Fruit fly (Drosophila melanogaster): ENCODE measurements around the gene CG14662.

Gene CG14662

DNA sequence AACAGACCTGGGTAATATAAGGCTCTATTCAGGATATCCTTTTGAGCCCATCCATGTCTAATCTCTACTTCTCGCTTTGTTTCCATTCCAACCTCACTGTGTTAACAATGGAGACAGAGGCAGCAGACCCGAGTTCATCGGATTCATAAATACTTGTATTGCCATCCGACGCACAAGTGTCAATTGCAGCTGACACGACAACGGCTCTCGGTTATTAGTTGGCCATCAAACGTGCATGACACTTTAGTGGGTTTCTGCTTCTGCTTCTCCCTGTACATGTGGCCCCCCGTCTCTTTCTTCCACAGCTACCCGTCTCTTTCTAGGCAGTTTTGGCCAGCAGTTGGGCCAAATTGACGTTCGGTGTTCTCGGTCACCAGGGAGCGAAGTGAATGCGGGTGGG, 10.6 kb upstream of the CG14662 start:
- TF ChIP-seq CTCF (optimal IDR thresholded peaks at IDR 0.05), result no peak
- TF ChIP-seq CG8478 (optimal IDR thresholded peaks at IDR 0.05), result no peak

DNA sequence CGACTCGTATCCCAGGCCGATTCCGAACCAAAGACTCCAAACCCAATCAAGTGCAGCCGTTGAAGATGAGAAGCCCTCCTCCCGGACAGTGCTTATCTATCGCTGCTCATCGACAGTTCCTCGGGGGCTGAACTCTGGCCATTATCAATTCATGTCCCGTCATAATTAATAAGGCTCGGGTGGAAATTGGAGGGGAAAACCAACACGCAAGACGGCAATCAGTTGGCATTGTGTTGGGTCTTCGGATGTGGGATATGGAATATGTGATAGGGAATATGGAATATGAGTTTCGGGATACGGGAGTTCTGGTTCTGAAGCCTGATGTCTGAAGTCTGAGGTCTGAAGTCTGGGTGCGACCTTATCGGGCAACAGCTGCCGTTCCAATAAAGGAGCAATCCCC, 9.4 kb upstream of the CG14662 start:
- TF ChIP-seq CG8478 (optimal IDR thresholded peaks at IDR 0.05) (no peak), CTCF (optimal IDR thresholded peaks at IDR 0.05) (no peak)

DNA sequence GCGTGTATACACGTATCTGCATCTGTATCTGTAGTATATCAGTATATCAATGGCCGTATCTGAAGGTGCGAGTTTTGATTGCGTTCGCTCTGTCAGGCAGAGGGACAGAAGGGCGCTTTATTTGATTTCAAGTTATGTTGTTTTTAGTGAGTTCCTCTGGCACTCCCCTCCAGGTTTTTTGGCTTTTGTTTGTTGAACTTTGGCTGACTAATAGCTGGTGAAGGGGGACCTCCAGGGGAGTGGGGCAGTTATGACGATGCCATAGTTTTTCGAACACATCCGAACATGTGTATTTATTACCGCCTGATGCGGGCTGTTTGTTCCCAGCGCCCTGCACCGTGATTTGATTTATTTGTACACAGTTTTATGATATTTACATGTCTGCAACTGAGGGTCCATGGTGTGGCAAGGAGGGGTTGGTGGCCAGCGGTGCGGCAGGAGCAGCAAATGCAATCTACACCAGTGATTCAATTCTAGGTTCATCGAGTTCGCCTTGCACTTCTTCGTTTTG, 8.2 kb upstream of the CG14662 start:
- TF ChIP-seq CG8478 (optimal IDR thresholded peaks at IDR 0.05) (no peak), CTCF (optimal IDR thresholded peaks at IDR 0.05) (no peak)

DNA sequence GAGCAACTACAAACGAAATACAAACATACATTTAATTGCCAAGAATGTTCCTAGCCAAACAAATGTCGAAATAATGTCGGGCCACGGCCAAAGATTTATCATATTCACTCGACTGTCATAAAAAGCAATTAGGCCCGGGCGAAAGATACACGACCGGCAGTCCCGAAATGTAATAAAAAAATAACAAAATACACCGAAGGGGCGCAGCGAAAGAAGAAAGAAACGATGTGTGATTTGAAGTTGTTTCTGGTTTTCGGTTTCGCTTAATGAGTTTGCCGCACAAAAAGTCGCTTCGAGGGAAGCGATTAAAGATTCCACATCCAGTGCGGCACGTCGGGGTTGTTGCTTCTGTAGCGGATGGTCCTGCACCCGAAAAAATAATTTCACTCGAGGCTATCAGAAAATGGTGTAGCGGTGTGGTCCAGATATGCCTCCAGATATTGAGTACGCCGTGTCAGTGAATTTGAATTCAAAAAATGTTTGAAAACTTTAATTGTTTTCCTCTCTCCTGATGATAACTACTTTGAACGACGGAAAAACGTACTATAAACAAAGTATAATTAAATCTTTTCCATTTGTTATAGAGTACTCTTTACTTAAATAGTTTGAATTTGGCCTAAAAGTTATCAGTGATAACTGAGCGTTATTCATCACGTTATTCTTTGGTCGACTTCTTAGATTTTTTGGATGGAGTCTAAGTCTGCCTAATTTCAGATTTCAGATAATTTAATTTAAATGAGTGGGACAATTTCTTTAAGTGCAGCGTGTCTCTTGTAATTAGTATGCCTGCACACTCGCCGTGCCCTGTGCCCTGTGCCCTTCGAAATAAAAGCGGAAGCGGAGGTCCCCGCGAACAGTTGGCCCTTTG, 5.4 kb upstream of the CG14662 start:
- TF ChIP-seq CG8478 (optimal IDR thresholded peaks at IDR 0.05), result no peak
- TF ChIP-seq CTCF (optimal IDR thresholded peaks at IDR 0.05), result no peak

DNA sequence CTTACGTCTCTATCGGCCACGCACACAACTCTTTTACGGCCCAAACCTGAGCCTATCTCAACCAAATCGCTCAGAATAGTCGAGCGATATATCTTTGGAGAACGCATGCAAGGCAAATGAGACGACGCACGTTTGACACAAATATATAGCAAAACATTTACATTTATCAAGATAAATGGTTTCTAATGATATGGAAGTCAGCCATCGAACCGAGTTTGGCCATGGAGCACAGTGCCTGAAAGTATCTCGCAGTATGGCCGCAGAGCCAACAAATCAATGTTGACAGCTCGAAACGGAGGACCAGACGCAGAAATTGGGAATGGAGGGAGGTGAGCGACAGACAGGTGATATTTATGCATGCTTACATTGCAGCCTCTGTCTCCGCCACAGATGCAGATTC, 3.4 kb upstream of the CG14662 start:
- TF ChIP-seq CG8478 (optimal IDR thresholded peaks at IDR 0.05) (no peak), CTCF (optimal IDR thresholded peaks at IDR 0.05) (no peak)

DNA sequence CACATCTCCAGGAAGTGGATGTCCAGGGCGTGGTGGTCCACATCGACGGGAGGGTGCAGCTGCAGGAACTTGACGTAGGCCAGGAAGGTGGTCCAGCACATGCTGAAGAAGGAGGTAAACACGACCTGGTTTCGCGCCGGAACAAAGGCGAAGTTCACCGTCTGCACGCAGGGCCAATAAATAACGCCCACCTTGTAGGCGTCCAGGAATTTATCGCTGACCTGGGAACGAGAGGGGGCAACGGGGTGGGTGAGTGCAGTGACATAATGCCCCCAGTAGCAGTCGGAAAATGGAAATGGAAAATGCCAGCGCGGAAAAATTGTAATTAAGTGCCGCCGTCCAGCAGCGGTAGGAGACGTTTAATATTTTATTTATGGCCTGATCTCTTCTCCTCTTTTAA, 2.6 kb upstream of the CG14662 start:
- TF ChIP-seq CG8478 (optimal IDR thresholded peaks at IDR 0.05) (no peak), CTCF (optimal IDR thresholded peaks at IDR 0.05) (no peak)

DNA sequence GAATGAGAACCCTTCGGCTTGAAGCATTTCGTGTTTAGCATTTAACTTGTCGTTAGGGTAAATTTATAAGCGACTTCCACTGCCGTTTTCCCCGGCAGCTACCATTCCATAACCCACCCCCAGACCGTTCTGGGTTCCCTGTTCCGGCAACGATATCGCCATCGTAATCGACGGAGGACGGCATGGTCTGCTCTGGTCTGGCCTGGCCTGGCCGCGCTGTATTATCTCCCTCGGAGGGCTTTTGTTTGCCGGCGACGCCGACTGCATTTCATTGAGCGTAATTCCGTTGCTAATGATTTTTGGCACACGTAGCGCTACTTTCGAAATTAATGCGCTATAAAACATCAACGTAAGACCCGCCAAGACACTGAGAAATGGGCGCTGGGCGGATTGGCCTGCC, 656 bp upstream of the CG14662 start:
- TF ChIP-seq CTCF (optimal IDR thresholded peaks at IDR 0.05), result no peak
- no peak for TF ChIP-seq CG8478 (optimal IDR thresholded peaks at IDR 0.05)

DNA sequence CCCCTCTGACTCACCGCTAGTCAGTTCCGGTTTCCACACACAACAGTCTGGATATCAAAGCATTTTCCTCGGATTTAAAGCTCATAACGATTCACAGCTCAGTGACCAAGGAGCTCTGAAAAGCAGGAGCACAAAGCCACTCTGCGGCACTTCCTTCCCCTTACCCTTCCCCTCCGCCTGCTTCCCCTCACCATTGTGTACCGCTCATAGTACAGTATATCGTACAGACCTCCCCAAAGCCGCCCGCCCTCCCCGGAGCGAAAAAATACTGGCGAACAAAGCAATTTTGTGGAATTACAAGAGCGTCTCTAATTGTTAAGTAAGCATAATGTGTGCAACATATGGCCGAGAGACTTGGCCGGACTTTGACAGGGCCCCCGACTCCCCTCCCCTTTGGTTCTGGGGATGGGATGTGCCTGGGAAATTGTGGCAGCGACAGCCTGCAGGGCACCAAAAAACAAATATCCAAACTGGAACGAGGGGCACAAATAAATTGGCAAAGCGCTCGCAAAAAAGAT, 2.9 kb downstream of the CG14662 start:
- TF ChIP-seq CG8478 (optimal IDR thresholded peaks at IDR 0.05), result no peak
- TF ChIP-seq CTCF (optimal IDR thresholded peaks at IDR 0.05), result no peak

DNA sequence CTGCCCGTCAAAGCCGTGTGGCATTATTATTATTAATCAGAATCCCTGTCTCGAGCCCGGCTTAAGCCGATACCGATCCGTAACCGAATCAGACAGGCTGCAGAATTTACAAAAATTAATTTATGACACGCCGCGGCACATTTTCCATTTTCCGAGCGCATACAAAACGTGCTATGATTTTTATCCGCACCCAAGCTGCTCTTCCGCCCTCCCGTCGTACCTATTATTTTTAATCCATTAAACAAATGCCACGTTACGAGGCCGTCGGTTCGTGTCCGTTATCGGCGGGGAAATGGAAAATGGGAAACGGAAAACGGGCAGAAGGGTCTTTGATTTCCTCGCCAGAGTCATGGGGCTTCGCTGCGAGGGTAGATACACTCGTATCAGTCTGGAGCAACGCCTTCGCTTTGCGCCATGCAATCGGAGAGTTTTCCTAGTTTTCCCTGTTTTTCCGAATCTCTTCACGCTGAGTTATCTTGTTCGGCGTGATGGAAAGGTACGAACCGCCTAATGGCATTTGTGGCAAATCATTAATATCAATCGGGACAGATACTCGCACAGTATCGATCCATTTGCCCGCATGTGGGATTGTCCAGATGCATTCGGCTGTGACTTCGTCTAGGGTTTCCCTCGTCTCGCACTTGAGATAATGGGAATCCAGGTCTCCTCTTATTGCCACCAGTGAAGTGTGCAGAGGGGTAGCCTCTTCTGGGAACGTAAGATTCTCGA, 3.8 kb downstream of the CG14662 start:
- TF ChIP-seq CTCF (optimal IDR thresholded peaks at IDR 0.05), result no peak
- TF ChIP-seq CG8478 (optimal IDR thresholded peaks at IDR 0.05), result no peak

DNA sequence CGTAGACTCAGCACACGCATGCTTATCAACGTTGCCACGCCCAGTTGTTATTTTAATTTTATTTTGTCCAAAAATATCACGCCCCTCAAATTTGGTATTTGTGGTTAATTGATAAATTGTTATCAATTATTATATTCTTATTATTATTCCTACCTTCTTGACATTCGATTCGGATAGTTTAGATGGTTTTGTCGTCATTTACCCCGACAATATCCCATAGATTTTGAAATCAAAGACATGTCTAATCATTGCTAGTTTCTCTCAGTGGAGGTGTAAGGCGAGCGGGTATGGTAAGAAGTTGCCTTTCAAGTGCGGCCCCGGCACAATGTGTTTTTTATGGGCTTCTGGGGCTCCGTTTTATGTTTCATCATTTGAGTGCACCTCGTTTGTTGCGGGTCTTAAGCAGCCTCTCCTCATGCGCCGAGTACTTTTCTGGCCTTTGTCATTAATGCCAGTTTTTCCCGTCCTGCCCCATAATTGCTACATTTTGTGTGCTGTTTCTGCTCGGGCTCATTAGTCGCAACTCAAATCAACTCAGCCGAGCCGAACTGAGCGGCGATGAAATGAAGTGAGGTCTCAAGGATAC, 4.8 kb downstream of the CG14662 start:
- TF ChIP-seq CTCF (optimal IDR thresholded peaks at IDR 0.05) (no peak), CG8478 (optimal IDR thresholded peaks at IDR 0.05) (no peak)

DNA sequence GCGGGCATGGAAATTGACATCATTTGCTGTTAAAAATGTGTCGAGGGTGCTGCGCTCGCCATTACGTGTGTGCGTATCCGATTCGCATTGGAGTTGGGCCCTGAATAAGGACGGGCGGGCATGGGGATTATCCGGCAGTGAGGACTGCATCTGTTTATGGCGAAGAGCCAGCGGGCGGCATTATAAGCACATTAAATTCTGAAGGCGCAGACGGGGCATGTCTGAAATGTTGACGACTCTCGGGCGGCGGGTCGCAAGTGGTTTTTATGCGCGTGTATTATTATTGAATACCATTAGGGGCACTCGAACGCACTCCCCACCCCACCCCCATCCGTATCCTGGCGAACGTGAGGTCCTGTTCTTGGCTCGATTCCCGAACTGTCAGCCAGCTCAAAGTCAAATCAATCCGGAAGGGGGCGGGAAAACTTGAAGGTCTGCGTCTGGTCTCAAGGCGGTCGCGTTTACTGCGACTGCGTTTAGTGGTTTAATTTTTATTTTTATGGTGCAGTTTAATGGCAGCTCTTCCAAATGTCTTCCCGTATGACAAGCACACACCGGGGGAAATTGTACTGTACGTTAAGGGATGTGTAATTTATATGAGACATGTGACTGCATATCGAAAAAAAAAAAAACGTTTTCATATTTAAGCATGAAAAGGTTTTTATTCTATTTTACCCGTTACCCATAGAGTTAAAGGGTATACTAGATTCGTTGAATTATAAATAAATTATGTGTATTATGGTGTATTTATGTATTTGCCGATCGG, 5.6 kb downstream of the CG14662 start:
- TF ChIP-seq CG8478 (optimal IDR thresholded peaks at IDR 0.05), result no peak
- no peak for TF ChIP-seq CTCF (optimal IDR thresholded peaks at IDR 0.05)

DNA sequence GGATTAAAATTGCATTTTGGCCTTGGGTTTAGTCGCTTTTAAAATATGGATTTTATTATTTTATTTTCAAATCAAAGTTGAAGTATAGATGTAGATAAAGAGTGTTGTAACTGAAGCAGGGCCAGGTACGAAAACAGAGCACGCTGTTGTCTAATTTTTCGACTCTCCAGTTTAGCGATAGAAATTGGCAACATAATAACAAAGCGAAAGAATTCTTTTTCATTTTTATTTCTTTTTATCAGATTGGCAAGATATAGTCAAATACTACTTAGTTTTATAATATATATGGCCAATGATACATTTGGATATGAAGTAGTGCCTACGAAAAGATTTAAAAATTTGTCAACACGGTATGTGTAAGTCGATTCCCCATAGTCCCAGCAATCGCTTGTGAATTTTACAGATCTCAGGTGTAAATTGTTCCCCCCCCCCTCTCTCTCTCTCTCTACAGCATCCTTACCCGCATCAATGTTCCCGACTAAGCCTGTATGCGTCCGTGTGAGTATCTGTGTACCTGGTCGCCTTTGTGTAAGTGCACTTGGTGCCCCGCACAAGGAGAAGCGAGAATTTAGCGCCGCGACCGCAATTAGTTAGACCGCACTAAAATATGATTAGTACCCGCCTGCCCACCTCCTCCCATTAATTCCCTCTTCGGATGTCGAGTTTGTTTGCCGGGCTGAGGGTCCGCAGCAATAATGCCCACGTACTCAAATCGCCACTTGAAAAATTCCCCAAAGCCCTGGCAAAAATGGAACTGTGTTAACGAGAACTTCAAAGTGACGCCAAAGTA, 8.0 kb downstream of the CG14662 start:
- TF ChIP-seq CTCF (optimal IDR thresholded peaks at IDR 0.05) (no peak), CG8478 (optimal IDR thresholded peaks at IDR 0.05) (no peak)

DNA sequence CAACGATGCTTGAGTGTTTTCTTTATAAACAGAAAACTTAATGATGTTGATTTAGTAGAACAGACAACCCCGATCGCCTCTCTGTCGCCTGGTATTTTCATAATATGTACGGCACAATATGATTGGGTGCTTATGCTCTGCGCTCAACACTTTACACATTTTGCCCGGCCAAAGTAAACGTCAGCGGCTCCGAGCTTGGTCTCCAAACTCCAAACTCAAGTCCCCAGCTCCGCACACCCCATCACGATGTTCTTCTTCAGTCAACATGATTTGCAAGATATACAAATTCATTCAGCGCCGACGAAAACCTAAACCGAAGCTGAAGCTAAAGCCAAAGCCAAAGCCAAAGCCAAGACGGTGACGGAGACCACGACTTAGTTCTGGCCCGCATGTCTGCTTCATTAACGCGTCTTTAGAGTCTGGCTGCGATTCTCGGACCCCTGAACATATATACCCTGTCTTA, 8.7 kb downstream of the CG14662 start:
- TF ChIP-seq CTCF (optimal IDR thresholded peaks at IDR 0.05), result no peak
- TF ChIP-seq CG8478 (optimal IDR thresholded peaks at IDR 0.05), result no peak

All from S2 (cell line).